Worm (Caenorhabditis elegans) whole organism, L1 larva: Measurements from ENCODE around the gene ttbk-8.2.

Source experiments
- C04F5.9 ChIP-seq: sonication (generic microtip); optimal IDR thresholded peaks from 2 replicates; lab custom pipeline; 2016; ENCODE audit warnings: missing genetic modification characterization, missing compliant biosample characterization
- C16A3.4 ChIP-seq: fragments of 150-350 bp; optimal IDR thresholded peaks from 2 replicates; lab custom pipeline; 2014; ENCODE audit warnings: missing biosample characterization, missing genetic modification characterization
- aly-2 ChIP-seq: fragments of 150-350 bp; optimal IDR thresholded peaks from 2 replicates; lab custom pipeline; 2014; ENCODE audit warnings: missing biosample characterization, missing genetic modification characterization
- ceh-63 ChIP-seq: fragments of 200-800 bp; sonication (Bioruptor generic); optimal IDR thresholded peaks from 2 replicates; lab custom pipeline; 2018; ENCODE audit warnings: mild to moderate bottlenecking, missing genetic modification characterization, missing compliant biosample characterization
- ceh-8 ChIP-seq: fragments of 200-800 bp; sonication (Bioruptor generic); optimal IDR thresholded peaks from 2 replicates; lab custom pipeline; 2018; ENCODE audit warnings: mild to moderate bottlenecking, missing genetic modification characterization, moderate library complexity, missing compliant biosample characterization
- ceh-90 ChIP-seq: sonication (generic microtip); optimal IDR thresholded peaks from 2 replicates; lab custom pipeline; 2016; ENCODE audit warnings: missing genetic modification characterization, missing compliant biosample characterization
- ces-1 ChIP-seq: fragments of 150-350 bp; optimal IDR thresholded peaks from 2 replicates; lab custom pipeline; 2014; ENCODE audit warnings: missing biosample characterization, missing genetic modification reagents, missing genetic modification characterization
- dsc-1 ChIP-seq: sonication (generic microtip); optimal IDR thresholded peaks from 2 replicates; lab custom pipeline; 2016; ENCODE audit warnings: mild to moderate bottlenecking, missing genetic modification characterization, missing compliant biosample characterization
- efl-1 ChIP-seq, 4 experiments: fragments of 150-350 bp; optimal IDR thresholded peaks in 3 of 4; peaks in 1 of 4; 1 replicate in 1 of 4; 2 replicates in 3 of 4; lab custom pipeline; 2014; ENCODE audit warnings: missing biosample characterization in 2 of 4, missing genetic modification characterization in 2 of 4, missing genetic modification reagents in 2 of 4
- egl-13 ChIP-seq: sonication (generic microtip); optimal IDR thresholded peaks from 2 replicates; lab custom pipeline; 2016; ENCODE audit warnings: missing genotype, missing genetic modification reagents, missing genetic modification characterization, missing compliant biosample characterization
- elt-2 ChIP-seq: sonication (generic microtip); optimal IDR thresholded peaks from 2 replicates; lab custom pipeline; 2016; ENCODE audit warnings: missing genetic modification characterization, mild to moderate bottlenecking, inconsistent platforms, missing compliant biosample characterization, missing genetic modification reagents
- fkh-10 ChIP-seq: sonication (generic microtip); optimal IDR thresholded peaks from 2 replicates; lab custom pipeline; 2017; ENCODE audit warnings: missing biosample characterization, missing genetic modification reagents, missing genetic modification characterization
- fos-1 ChIP-seq: fragments of 150-350 bp; optimal IDR thresholded peaks from 2 replicates; lab custom pipeline; 2014; ENCODE audit warnings: missing biosample characterization, missing genetic modification characterization
- hpl-2 ChIP-seq: fragments of 150-350 bp; optimal IDR thresholded peaks from 2 replicates; lab custom pipeline; 2014; ENCODE audit warnings: missing biosample characterization, missing genetic modification reagents, missing genetic modification characterization
- isw-1 ChIP-seq: fragments of 200-800 bp; sonication (Bioruptor generic); IDR thresholded peaks from 2 replicates; pipeline ENCODE4 v1.3.6; 2022; ENCODE audit warnings: missing genetic modification characterization, missing compliant biosample characterization
- jun-1 ChIP-seq: fragments of 150-350 bp; optimal IDR thresholded peaks from 2 replicates; lab custom pipeline; 2014; ENCODE audit warnings: missing biosample characterization, missing genetic modification reagents, missing genetic modification characterization
- lin-35 ChIP-seq, 2 experiments: fragments of 150-350 bp; optimal IDR thresholded peaks; 2 replicates each; lab custom pipeline; 2014; ENCODE audit warnings: missing biosample characterization in 2 of 2, missing genetic modification characterization in 2 of 2, missing genetic modification reagents in 2 of 2
- lin-39 ChIP-seq: fragments of 150-350 bp; optimal IDR thresholded peaks from 2 replicates; lab custom pipeline; 2014; ENCODE audit warnings: missing biosample characterization, missing genetic modification reagents, missing genetic modification characterization
- lir-3 ChIP-seq: sonication (generic microtip); optimal IDR thresholded peaks from 2 replicates; lab custom pipeline; 2016; ENCODE audit warnings: mild to moderate bottlenecking, missing genetic modification characterization, moderate library complexity, missing compliant biosample characterization; ENCODE audit not compliant: poor library complexity
- mef-2 ChIP-seq: fragments of 150-350 bp; optimal IDR thresholded peaks from 2 replicates; lab custom pipeline; 2014; ENCODE audit warnings: missing biosample characterization, missing genetic modification characterization
- nhr-11 ChIP-seq: fragments of 150-350 bp; optimal IDR thresholded peaks from 2 replicates; lab custom pipeline; 2014; ENCODE audit warnings: missing biosample characterization, missing genetic modification characterization
- nhr-12 ChIP-seq: sonication (generic microtip); optimal IDR thresholded peaks from 2 replicates; lab custom pipeline; 2017; ENCODE audit warnings: missing biosample characterization, missing genetic modification characterization
- nhr-19 ChIP-seq: fragments of 200-800 bp; sonication (Bioruptor generic); conservative IDR thresholded peaks from 2 replicates; pipeline ENCODE4 v1.3.6; 2022; ENCODE audit warnings: missing genetic modification characterization, missing compliant biosample characterization
- nhr-237 ChIP-seq: fragments of 150-350 bp; optimal IDR thresholded peaks from 2 replicates; lab custom pipeline; 2014; ENCODE audit warnings: missing biosample characterization, missing genetic modification characterization
- nhr-28 ChIP-seq: fragments of 150-350 bp; optimal IDR thresholded peaks from 2 replicates; lab custom pipeline; 2014; ENCODE audit warnings: missing biosample characterization, missing genetic modification characterization
- nhr-47 ChIP-seq: sonication (generic microtip); optimal IDR thresholded peaks from 2 replicates; lab custom pipeline; 2016; ENCODE audit warnings: mild to moderate bottlenecking, missing genetic modification characterization, moderate library complexity, missing compliant biosample characterization
- nhr-76 ChIP-seq: sonication (generic microtip); optimal IDR thresholded peaks from 2 replicates; lab custom pipeline; 2017; ENCODE audit warnings: missing biosample characterization, missing genetic modification characterization
- nhr-77 ChIP-seq: fragments of 150-350 bp; optimal IDR thresholded peaks from 2 replicates; lab custom pipeline; 2014; ENCODE audit warnings: missing biosample characterization, missing genetic modification characterization
- nhr-85 ChIP-seq: sonication (generic microtip); peaks from one replicate; lab custom pipeline; 2016; ENCODE audit warnings: missing genetic modification characterization, inconsistent platforms, missing compliant biosample characterization
- nhr-90 ChIP-seq: sonication (generic microtip); optimal IDR thresholded peaks from 2 replicates; lab custom pipeline; 2016; ENCODE audit warnings: mild to moderate bottlenecking, missing genetic modification characterization, missing compliant biosample characterization; ENCODE audit not compliant: poor library complexity
- pag-3 ChIP-seq: sonication (generic microtip); optimal IDR thresholded peaks from 2 replicates; lab custom pipeline; 2017; ENCODE audit warnings: missing genetic modification characterization, mild to moderate bottlenecking, missing compliant biosample characterization, antibody characterized with exemption, borderline replicate concordance; ENCODE audit not compliant: insufficient read depth
- pax-3 ChIP-seq: fragments of 200-800 bp; sonication (Bioruptor generic); optimal IDR thresholded peaks from 2 replicates; lab custom pipeline; 2018; ENCODE audit warnings: mild to moderate bottlenecking, missing genetic modification characterization, moderate library complexity, missing compliant biosample characterization
- pqm-1 ChIP-seq: sonication (generic microtip); optimal IDR thresholded peaks from 3 replicates; lab custom pipeline; 2017; ENCODE audit warnings: missing biosample characterization, missing genetic modification characterization
- rnt-1 ChIP-seq: sonication (generic microtip); optimal IDR thresholded peaks from 2 replicates; lab custom pipeline; 2016; ENCODE audit warnings: mild to moderate bottlenecking, missing genetic modification characterization, moderate library complexity, missing compliant biosample characterization
- snpc-4 ChIP-seq: fragments of 150-350 bp; optimal IDR thresholded peaks from 2 replicates; lab custom pipeline; 2014; ENCODE audit warnings: missing biosample characterization, missing genetic modification characterization
- sptf-1 ChIP-seq: fragments of 150-350 bp; optimal IDR thresholded peaks from 2 replicates; lab custom pipeline; 2014; ENCODE audit warnings: missing biosample characterization, missing genetic modification characterization
- tlp-1 ChIP-seq: fragments of 150-350 bp; optimal IDR thresholded peaks from 2 replicates; lab custom pipeline; 2014; ENCODE audit warnings: missing biosample characterization, missing genetic modification characterization
- unc-62 ChIP-seq: fragments of 150-350 bp; optimal IDR thresholded peaks from 2 replicates; lab custom pipeline; 2014; ENCODE audit warnings: missing biosample characterization, missing genetic modification reagents, missing genetic modification characterization
- vab-15 ChIP-seq: sonication (generic microtip); optimal IDR thresholded peaks from 2 replicates; lab custom pipeline; 2017; ENCODE audit warnings: missing genotype, mild to moderate bottlenecking, missing genetic modification characterization, missing compliant biosample characterization
- ztf-11 ChIP-seq, 2 experiments: sonication (generic microtip); optimal IDR thresholded peaks; 2 replicates each; lab custom pipeline; 2016 to 2017; ENCODE audit warnings: missing genetic modification characterization in 2 of 2, missing biosample characterization in 1 of 2, missing compliant biosample characterization in 1 of 2
- ztf-4 ChIP-seq: fragments of 150-350 bp; optimal IDR thresholded peaks from 2 replicates; lab custom pipeline; 2014; ENCODE audit warnings: missing biosample characterization, missing genetic modification characterization

The ttbk-8.2 gene

ce11 chrIV:5649073-5649583, 17.4 kb downstream of the ttbk-8.2 start, which contains the start of gene csn-5 (continued):
- TF ChIP-seq efl-1 (optimal IDR thresholded peaks at IDR 0.05; lab: Kevin White, UChicago): peak in 1 of 2 experiments; percentile 46
- peak; percentile 26 to 27 for TF ChIP-seq efl-1 (GFP tag; optimal IDR thresholded peaks at IDR 0.05 in 1 of 2; lab: Kevin White, UChicago)
- TF ChIP-seq nhr-90 (tag; lab: Kevin White, UChicago): no peak
- TF ChIP-seq dsc-1 (tag; lab: Kevin White, UChicago): no peak
- no peak for TF ChIP-seq rnt-1 (tag; lab: Kevin White, UChicago)
- TF ChIP-seq lir-3 (tag; lab: Kevin White, UChicago): no peak
- no peak for TF ChIP-seq lin-39 (tag; lab: Kevin White, UChicago)
- no peak for TF ChIP-seq snpc-4 (tag; lab: Kevin White, UChicago)
- no peak for TF ChIP-seq ztf-4 (tag; lab: Kevin White, UChicago)
- no peak for TF ChIP-seq isw-1 (GFP tag; lab: Robert Waterston, UW)
- TF ChIP-seq fkh-10: no peak

- peak; percentile 22 for TF ChIP-seq ceh-8 (GFP tag; lab: Kevin White, UChicago)
- TF ChIP-seq aly-2 (tag; lab: Kevin White, UChicago): peak; percentile 21
- TF ChIP-seq C04F5.9 (tag; lab: Kevin White, UChicago): no peak
- peak; percentile 25 for TF ChIP-seq nhr-85 (tag; lab: Kevin White, UChicago)
- no peak for TF ChIP-seq C16A3.4 (tag; lab: Kevin White, UChicago)
These were observed 19.1 kb downstream of the ttbk-8.2 start for ce11 chrIV:5650761-5651332.

- TF ChIP-seq pqm-1: no peak
- no peak for TF ChIP-seq efl-1 (optimal IDR thresholded peaks at IDR 0.05; lab: Kevin White, UChicago)
- TF ChIP-seq efl-1 (GFP tag; optimal IDR thresholded peaks at IDR 0.05 in 1 of 2; lab: Kevin White, UChicago): peak in 1 of 2 experiments; percentile 85
These were observed 21.2 kb downstream of the ttbk-8.2 start for ce11 chrIV:5652811-5653483.

ce11 chrIV:5653649-5654048, 21.9 kb downstream of the ttbk-8.2 start, which contains the start of gene clec-178:
TSS of gene clec-178 (plus strand) at chrIV:5653949.
- TF ChIP-seq tlp-1 (tag; lab: Kevin White, UChicago) (no peak), nhr-76 (tag; lab: Kevin White, UChicago) (no peak), ceh-90 (tag; lab: Kevin White, UChicago) (no peak), unc-62 (no peak), ces-1 (GFP tag; lab: Kevin White, UChicago) (no peak), vab-15 (no peak), hpl-2 (no peak), C16A3.4 (tag; lab: Kevin White, UChicago) (no peak)

- TF ChIP-seq unc-62 (no peak), pqm-1 (peak; percentile 11), nhr-47 (no peak), nhr-11 (no peak), pag-3 (tag; lab: Kevin White, UChicago) (no peak), fos-1 (tag; lab: Kevin White, UChicago) (no peak), jun-1 (tag; lab: Kevin White, UChicago) (no peak), pax-3 (tag; lab: Kevin White, UChicago) (no peak), efl-1 (optimal IDR thresholded peaks at IDR 0.05; lab: Kevin White, UChicago) (no peak), efl-1 (GFP tag; optimal IDR thresholded peaks at IDR 0.05 in 1 of 2; lab: Kevin White, UChicago) (no peak), nhr-19 (GFP tag; lab: Robert Waterston, UW) (no peak), mef-2 (tag; lab: Kevin White, UChicago) (no peak), nhr-77 (tag; lab: Kevin White, UChicago) (no peak), egl-13 (tag; lab: Kevin White, UChicago) (no peak), snpc-4 (tag; lab: Kevin White, UChicago) (no peak), nhr-12 (tag; lab: Kevin White, UChicago) (no peak), ztf-11 (tag; optimal IDR thresholded peaks at IDR 0.05; lab: Kevin White, UChicago) (no peak), nhr-28 (tag; lab: Kevin White, UChicago) (no peak), lin-35 (GFP tag; optimal IDR thresholded peaks at IDR 0.05; lab: Kevin White, UChicago) (peak in 1 of 2 experiments; percentile 0), nhr-237 (tag; lab: Kevin White, UChicago) (no peak), elt-2 (tag; lab: Kevin White, UChicago) (peak; percentile 58), rnt-1 (tag; lab: Kevin White, UChicago) (no peak), ces-1 (GFP tag; lab: Kevin White, UChicago) (no peak), sptf-1 (tag; lab: Kevin White, UChicago) (no peak), vab-15 (no peak), ceh-63 (GFP tag; lab: Kevin White, UChicago) (no peak), ceh-90 (tag; lab: Kevin White, UChicago) (no peak), fkh-10 (no peak)
These were observed 22.5 kb downstream of the ttbk-8.2 start for ce11 chrIV:5654203-5654602.
